Worm (Caenorhabditis elegans) whole organism, midembryonic: Measurements from ENCODE around the gene K09G1.2.

Experiments
- klf-2 ChIP-seq: fragments of 200-800 bp; sonication (Bioruptor generic); conservative IDR thresholded peaks from 2 replicates; pipeline ENCODE4 v1.3.6; 2022; ENCODE audit warnings: missing genetic modification reagents, missing genetic modification characterization, missing compliant biosample characterization
- med-1 ChIP-seq: sonication (generic microtip); optimal IDR thresholded peaks from 2 replicates; lab custom pipeline; 2017; ENCODE audit warnings: missing genetic modification characterization, mild to moderate bottlenecking, missing compliant biosample characterization, antibody characterized with exemption, missing genetic modification reagents; ENCODE audit not compliant: insufficient read depth
- ztf-29 ChIP-seq: fragments of 200-800 bp; sonication (Bioruptor generic); IDR thresholded peaks from 2 replicates; pipeline ENCODE4 v1.3.6; 2022; ENCODE audit warnings: missing genetic modification reagents, missing genetic modification characterization, missing compliant biosample characterization

DNA sequence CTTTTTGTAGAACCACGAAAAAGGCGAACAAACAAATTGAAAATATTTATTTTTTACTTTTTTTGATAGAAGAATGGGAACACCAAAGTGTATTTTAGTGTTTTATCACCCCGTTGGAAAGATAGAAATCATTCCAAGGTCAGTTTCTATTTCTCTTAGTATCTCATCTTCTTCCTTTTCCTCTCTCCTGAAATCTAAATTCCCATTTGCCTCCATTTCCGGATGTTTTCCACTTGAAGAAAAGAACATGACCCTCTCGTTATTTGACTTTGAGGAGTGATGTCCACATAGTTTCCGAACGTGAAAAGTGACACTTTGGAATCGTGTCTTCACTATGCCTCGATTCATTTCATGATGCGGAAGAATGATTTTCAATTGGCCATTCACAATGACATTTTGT lies 2.8 kb upstream of the K09G1.2 start:
- no peak for TF ChIP-seq med-1 (GFP tag; lab: Kevin White, UChicago)
- no peak for TF ChIP-seq klf-2 (GFP tag; lab: Robert Waterston, UW)
- TF ChIP-seq ztf-29 (GFP tag; lab: Robert Waterston, UW), result no peak
